Worm (Caenorhabditis elegans): ENCODE data around the gene acs-2.

The acs-2 gene

ce11 chrV:15563477-15563876 lies 3.7 kb upstream of the acs-2 start:
- TF ChIP-seq ets-4 (tag; optimal IDR thresholded peaks at IDR 0.05) (no peak), tbx-7 (tag; optimal IDR thresholded peaks at IDR 0.05) (no peak)

- TF ChIP-seq ttx-3 (tag; optimal IDR thresholded peaks at IDR 0.05) (no peak), unc-55 (GFP tag; optimal IDR thresholded peaks at IDR 0.05) (no peak), elt-2 (tag; optimal IDR thresholded peaks at IDR 0.05) (peak; percentile 40)
Observed at ce11 chrV:15563985-15564384, 3.2 kb upstream of the acs-2 start.

ce11 chrV:15566511-15567178 lies 549 bp upstream of the acs-2 start:
- TF ChIP-seq pat-9 (tag; optimal IDR thresholded peaks at IDR 0.05), result no peak
- peak; percentile 15 for TF ChIP-seq pqm-1 (tag; optimal IDR thresholded peaks at IDR 0.05)
- TF ChIP-seq ztf-16 (tag; optimal IDR thresholded peaks at IDR 0.05), result no peak
- peak; percentile 34 for TF ChIP-seq hlh-30 (tag; optimal IDR thresholded peaks at IDR 0.05; ENCODE audit: insufficient read depth)
- TF ChIP-seq hlh-13 (GFP tag; optimal IDR thresholded peaks at IDR 0.05), result no peak
- TF ChIP-seq ceh-18 (tag; optimal IDR thresholded peaks at IDR 0.05), result peak; percentile 20

DNA sequence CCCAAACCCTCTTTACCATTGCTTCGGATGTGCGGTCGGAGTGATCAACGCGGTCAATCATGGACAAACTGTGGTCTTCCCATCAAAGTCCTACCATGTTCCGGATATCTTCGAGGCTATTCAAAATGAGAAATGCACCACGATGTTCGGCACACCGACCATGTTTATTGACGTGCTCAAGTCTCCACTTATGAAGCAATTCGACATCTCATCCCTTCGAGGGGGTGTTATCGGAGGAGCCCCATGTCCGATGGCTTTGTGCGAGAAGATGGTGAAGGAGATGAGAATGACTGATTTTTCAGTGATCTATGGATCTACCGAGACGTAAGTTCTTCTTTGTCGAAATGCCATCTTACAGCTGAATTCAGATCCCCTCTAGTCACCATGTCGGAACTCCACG lies 1.2 kb downstream of the acs-2 start:
- TF ChIP-seq pat-9 (tag; optimal IDR thresholded peaks at IDR 0.05) (no peak), syd-9 (tag; optimal IDR thresholded peaks at IDR 0.05) (no peak), rnt-1 (tag; optimal IDR thresholded peaks at IDR 0.05) (no peak), mec-3 (tag; optimal IDR thresholded peaks at IDR 0.05; ENCODE audit: borderline replicate concordance) (no peak), zip-5 (tag; optimal IDR thresholded peaks at IDR 0.05) (no peak), fkh-10 (GFP tag; optimal IDR thresholded peaks at IDR 0.05) (no peak), lim-6 (tag; optimal IDR thresholded peaks at IDR 0.05) (no peak), ceh-14 (tag; optimal IDR thresholded peaks at IDR 0.05) (no peak), hlh-8 (tag; optimal IDR thresholded peaks at IDR 0.05) (no peak), ceh-18 (tag; optimal IDR thresholded peaks at IDR 0.05) (no peak), hlh-13 (GFP tag; optimal IDR thresholded peaks at IDR 0.05) (no peak), hlh-15 (tag; optimal IDR thresholded peaks at IDR 0.05) (no peak), ceh-19 (GFP tag; optimal IDR thresholded peaks at IDR 0.05) (no peak), ref-2 (tag; optimal IDR thresholded peaks at IDR 0.05) (no peak), ama-1 (optimal IDR thresholded peaks at IDR 0.05) (no peak)

- no peak for TF ChIP-seq elt-4 (tag; optimal IDR thresholded peaks at IDR 0.05)
- no peak for TF ChIP-seq ceh-34 (tag; optimal IDR thresholded peaks at IDR 0.05)
- TF ChIP-seq ceh-24 (tag; optimal IDR thresholded peaks at IDR 0.05), result no peak
- TF ChIP-seq ceh-19 (GFP tag; optimal IDR thresholded peaks at IDR 0.05), result no peak
- TF ChIP-seq ahr-1 (tag; optimal IDR thresholded peaks at IDR 0.05), result no peak
- no peak for TF ChIP-seq T23F11.4 (GFP tag; optimal IDR thresholded peaks at IDR 0.05)
- no peak for TF ChIP-seq pha-4 (tag; optimal IDR thresholded peaks at IDR 0.05)
- TF ChIP-seq pax-1 (tag; optimal IDR thresholded peaks at IDR 0.05), result no peak
- no peak for TF ChIP-seq che-1 (tag; optimal IDR thresholded peaks at IDR 0.05)
- no peak for TF ChIP-seq unc-42 (tag; optimal IDR thresholded peaks at IDR 0.05)
- no peak for TF ChIP-seq lin-11 (tag; optimal IDR thresholded peaks at IDR 0.05)
- TF ChIP-seq ttx-3 (tag; optimal IDR thresholded peaks at IDR 0.05), result no peak
- TF ChIP-seq elt-2 (tag; optimal IDR thresholded peaks at IDR 0.05), result no peak
- no peak for TF ChIP-seq unc-3 (GFP tag; conservative IDR thresholded peaks at IDR 0.05)
- TF ChIP-seq unc-3 (tag; optimal IDR thresholded peaks at IDR 0.05), result no peak
- TF ChIP-seq ceh-9 (tag; optimal IDR thresholded peaks at IDR 0.05), result no peak
Observed at ce11 chrV:15569702-15570430, 2.7 kb downstream of the acs-2 start, which contains the start of gene lsm-5. Gene lsm-5, plus strand, starts transcription at chrV:15570380.

Measured in whole organism, late embryonic.